Fruit fly (Drosophila melanogaster) whole organism, embryonic: ENCODE measurements around the gene Reepl1.

ENCODE experiments used
- CG10431 ChIP-seq: fragments of 200-800 bp; sonication (Bioruptor generic); optimal IDR thresholded peaks from 3 replicates; lab custom pipeline; 2018; ENCODE audit warnings: missing biosample characterization, mild to moderate bottlenecking, missing genetic modification characterization
- CG10959 ChIP-seq: fragments of 200-800 bp; sonication (Bioruptor generic); IDR thresholded peaks from 2 replicates; pipeline ENCODE4 v1.3.6; 2022; ENCODE audit warnings: missing biosample characterization, missing genetic modification characterization
- CG16815 ChIP-seq: fragments of 200-800 bp; sonication (Bioruptor generic); optimal IDR thresholded peaks from 3 replicates; lab custom pipeline; 2017; ENCODE audit warnings: missing biosample characterization, mild to moderate bottlenecking, missing genetic modification characterization
- CG1792 ChIP-seq: fragments of 200-800 bp; sonication (Bioruptor generic); optimal IDR thresholded peaks from 2 replicates; lab custom pipeline; 2016; ENCODE audit warnings: missing biosample characterization, missing genetic modification characterization
- CG34422 ChIP-seq: fragments of 200-800 bp; sonication (Bioruptor generic); IDR thresholded peaks from 3 replicates; pipeline ENCODE4 v1.3.6; 2022; ENCODE audit warnings: missing biosample characterization, missing genetic modification characterization
- CG3838 ChIP-seq: fragments of 200-800 bp; sonication (Bioruptor generic); optimal IDR thresholded peaks from 3 replicates; lab custom pipeline; 2016; ENCODE audit warnings: missing biosample characterization, missing genetic modification characterization
- CG4328 ChIP-seq: fragments of 200-800 bp; sonication (Bioruptor generic); optimal IDR thresholded peaks from 3 replicates; lab custom pipeline; 2017; ENCODE audit warnings: missing biosample characterization, missing genetic modification reagents, missing genetic modification characterization
- CG4424 ChIP-seq: fragments of 200-800 bp; sonication (Bioruptor generic); optimal IDR thresholded peaks from 3 replicates; lab custom pipeline; 2016; ENCODE audit warnings: missing biosample characterization, missing genetic modification characterization
- CG6654 ChIP-seq: fragments of 200-800 bp; sonication (Bioruptor generic); optimal IDR thresholded peaks from 2 replicates; lab custom pipeline; 2017; ENCODE audit warnings: missing biosample characterization, mild to moderate bottlenecking, missing genetic modification characterization
- CG6689 ChIP-seq: fragments of 200-800 bp; sonication (Bioruptor generic); IDR thresholded peaks from 2 replicates; pipeline ENCODE4 v1.3.6; 2022; ENCODE audit warnings: missing biosample characterization, missing genetic modification characterization
- CG6854 ChIP-seq: fragments of 200-800 bp; sonication (Bioruptor generic); optimal IDR thresholded peaks from 3 replicates; lab custom pipeline; 2017; ENCODE audit warnings: missing biosample characterization, mild to moderate bottlenecking, missing genetic modification characterization
- Hr3 ChIP-seq: fragments of 200-800 bp; sonication (Bioruptor generic); optimal IDR thresholded peaks from 3 replicates; lab custom pipeline; 2016; ENCODE audit warnings: missing biosample characterization, missing genetic modification characterization
- Hsf ChIP-seq: fragments of 200-800 bp; sonication (Bioruptor generic); optimal IDR thresholded peaks from 3 replicates; lab custom pipeline; 2016; ENCODE audit warnings: missing biosample characterization, missing genetic modification characterization
- Jarid2 ChIP-seq: fragments of 200-800 bp; sonication (Bioruptor generic); optimal IDR thresholded peaks from 3 replicates; lab custom pipeline; 2017; ENCODE audit warnings: mild to moderate bottlenecking, missing biosample characterization, missing genetic modification reagents, missing genetic modification characterization
- MESR4 ChIP-seq: fragments of 200-800 bp; sonication (Bioruptor generic); optimal IDR thresholded peaks from 2 replicates; lab custom pipeline; 2018; ENCODE audit warnings: missing biosample characterization, mild to moderate bottlenecking, missing genetic modification characterization, moderate library complexity
- Med ChIP-seq: fragments of 200-800 bp; sonication (Bioruptor generic); peaks from one replicate; lab custom pipeline; 2016; ENCODE audit warnings: missing biosample characterization, missing genetic modification characterization, mild to moderate bottlenecking, inconsistent platforms, moderate library complexity
- NC2α ChIP-seq: fragments of 200-800 bp; sonication (Bioruptor generic); optimal IDR thresholded peaks from 2 replicates; lab custom pipeline; 2016; ENCODE audit warnings: missing biosample characterization, missing genetic modification characterization
- NC2β ChIP-seq: fragments of 200-800 bp; sonication (Bioruptor generic); optimal IDR thresholded peaks from 2 replicates; lab custom pipeline; 2016; ENCODE audit warnings: missing biosample characterization, missing genetic modification characterization
- Optix ChIP-seq: fragments of 200-800 bp; sonication (Bioruptor generic); IDR thresholded peaks from 3 replicates; pipeline ENCODE4 v1.3.6; 2022; ENCODE audit warnings: missing biosample characterization, missing genetic modification characterization
- Rfx ChIP-seq: fragments of 200-800 bp; sonication (Bioruptor generic); IDR thresholded peaks from 2 replicates; pipeline ENCODE4 v1.3.6; 2022; ENCODE audit warnings: missing biosample characterization, missing genetic modification characterization
- ase ChIP-seq: fragments of 200-800 bp; sonication (Bioruptor generic); IDR thresholded peaks from 3 replicates; pipeline ENCODE4 v1.3.6; 2022; ENCODE audit warnings: missing biosample characterization, missing genetic modification characterization
- cg ChIP-seq: fragments of 200-800 bp; sonication (Bioruptor generic); optimal IDR thresholded peaks from 3 replicates; lab custom pipeline; 2019; ENCODE audit warnings: missing biosample characterization, mild to moderate bottlenecking, missing genetic modification characterization, moderate library complexity
- chinmo ChIP-seq: fragments of 200-800 bp; sonication (Bioruptor generic); IDR thresholded peaks from 4 replicates; pipeline ENCODE4 v1.3.6; 2022; ENCODE audit warnings: missing biosample characterization, missing genetic modification characterization; ENCODE audit not compliant: partially characterized antibody
- emc ChIP-seq: fragments of 200-800 bp; sonication (Bioruptor generic); optimal IDR thresholded peaks from 2 replicates; lab custom pipeline; 2016; ENCODE audit warnings: missing biosample characterization, missing genetic modification characterization
- ftz-f1 ChIP-seq: fragments of 200-800 bp; sonication (Bioruptor generic); optimal IDR thresholded peaks from 2 replicates; lab custom pipeline; 2016; ENCODE audit warnings: missing biosample characterization, missing genetic modification characterization
- gce ChIP-seq: fragments of 200-800 bp; sonication (Bioruptor generic); IDR thresholded peaks from 3 replicates; pipeline ENCODE4 v1.3.6; 2022; ENCODE audit warnings: missing biosample characterization, missing genetic modification characterization
- hth ChIP-seq: fragments of >200 bp; optimal IDR thresholded peaks from 2 replicates; lab custom pipeline; 2017; ENCODE audit warnings: inconsistent platforms
- insv ChIP-seq, 2 experiments: fragments of 200-800 bp; sonication (Bioruptor generic); optimal IDR thresholded peaks; 3 replicates each; lab custom pipeline; 2016 to 2018; ENCODE audit warnings: missing biosample characterization in 2 of 2, missing genetic modification characterization in 2 of 2
- mam ChIP-seq: fragments of 200-800 bp; sonication (Bioruptor generic); optimal IDR thresholded peaks from 3 replicates; lab custom pipeline; 2016; ENCODE audit warnings: missing biosample characterization, missing genetic modification characterization
- nau ChIP-seq: fragments of 200-800 bp; sonication (Bioruptor generic); optimal IDR thresholded peaks from 3 replicates; lab custom pipeline; 2017; ENCODE audit warnings: missing biosample characterization, mild to moderate bottlenecking, missing genetic modification characterization, missing genetic modification reagents
- nmo ChIP-seq: fragments of 200-800 bp; sonication (Bioruptor generic); optimal IDR thresholded peaks from 2 replicates; lab custom pipeline; 2018; ENCODE audit warnings: missing biosample characterization, mild to moderate bottlenecking, missing genetic modification characterization, moderate library complexity
- nom ChIP-seq: fragments of 200-800 bp; sonication (Bioruptor generic); optimal IDR thresholded peaks from 2 replicates; lab custom pipeline; 2017; ENCODE audit warnings: missing biosample characterization, missing genetic modification characterization, mild to moderate bottlenecking, moderate library complexity, missing genetic modification reagents
- pho ChIP-seq: fragments of 200-800 bp; sonication (Bioruptor generic); optimal IDR thresholded peaks from 2 replicates; lab custom pipeline; 2016; ENCODE audit warnings: missing biosample characterization, missing genetic modification characterization
- pum ChIP-seq: fragments of 200-800 bp; sonication (Bioruptor generic); optimal IDR thresholded peaks from 2 replicates; lab custom pipeline; 2016; ENCODE audit warnings: missing biosample characterization, missing genetic modification characterization
- pzg ChIP-seq: fragments of 200-800 bp; sonication (Bioruptor generic); optimal IDR thresholded peaks from 3 replicates; lab custom pipeline; 2018; ENCODE audit warnings: missing biosample characterization, mild to moderate bottlenecking, missing genetic modification characterization, moderate library complexity
- sens ChIP-seq: fragments of 200-800 bp; sonication (Bioruptor generic); peaks from one replicate; lab custom pipeline; 2016; ENCODE audit warnings: missing biosample characterization, missing genetic modification characterization
- sna ChIP-seq: fragments of 200-800 bp; sonication (Bioruptor generic); IDR thresholded peaks from 2 replicates; pipeline ENCODE4 v1.3.6; 2022; ENCODE audit warnings: missing biosample characterization, missing genetic modification characterization; ENCODE audit not compliant: partially characterized antibody
- vvl ChIP-seq: fragments of 200-800 bp; sonication (Bioruptor generic); IDR thresholded peaks from 2 replicates; pipeline ENCODE4 v1.3.6; 2022; ENCODE audit warnings: missing biosample characterization, missing genetic modification characterization

The Reepl1 gene

dm6 chrX:11601408-11601807, 28.9 kb downstream of the Reepl1 start (continued):
- TF ChIP-seq chinmo (GFP tag; lab: Robert Waterston, UW), result 0 out of 4 replicates have a peak, but pooled peaks have one; percentile 23
- no peak for TF ChIP-seq CG6689 (GFP tag; lab: Robert Waterston, UW)
- TF ChIP-seq pum, result no peak

DNA sequence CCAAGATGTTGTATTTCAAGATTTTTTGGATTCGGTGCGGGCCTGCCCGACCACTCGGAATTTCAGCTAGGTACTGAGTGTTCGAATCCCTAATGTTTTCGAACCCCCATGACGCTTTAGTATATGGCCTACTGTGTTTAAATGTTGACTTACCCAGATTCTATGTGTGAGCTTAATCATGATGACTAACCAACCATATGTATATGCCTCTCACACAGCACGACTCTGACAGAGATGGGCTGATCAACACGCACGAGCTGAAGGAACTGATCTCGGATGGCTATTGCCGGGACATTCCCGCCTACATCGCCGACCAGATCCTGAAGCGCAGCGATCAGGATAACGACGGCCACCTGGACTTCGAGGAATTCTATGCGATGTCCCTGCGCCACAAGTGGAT, 31.6 kb downstream of the Reepl1 start, which contains the start of gene CG2533:
CG2533 (minus strand) TSS at position 101 of the 400 bp plus-strand sequence.
- TF ChIP-seq CG1792 (GFP tag; lab: Kevin White, UChicago) (no peak), NC2α (GFP tag; lab: Kevin White, UChicago) (no peak), pzg (GFP tag; lab: Kevin White, UChicago) (no peak), Rfx (no peak), gce (GFP tag; lab: Robert Waterston, UW) (no peak), nau (GFP tag; lab: Kevin White, UChicago) (no peak), CG10959 (GFP tag; lab: Robert Waterston, UW) (no peak), hth (no peak), mam (GFP tag; lab: Kevin White, UChicago) (no peak), ase (GFP tag; lab: Robert Waterston, UW) (no peak), Optix (no peak), CG3838 (GFP tag; lab: Kevin White, UChicago) (no peak), NC2β (GFP tag; lab: Kevin White, UChicago) (no peak), nmo (GFP tag; lab: Kevin White, UChicago) (no peak), emc (GFP tag; lab: Kevin White, UChicago) (no peak), CG6654 (GFP tag; lab: Kevin White, UChicago) (no peak), pho (GFP tag; lab: Kevin White, UChicago) (no peak), Hr3 (no peak), vvl (GFP tag; lab: Robert Waterston, UW) (no peak)

DNA sequence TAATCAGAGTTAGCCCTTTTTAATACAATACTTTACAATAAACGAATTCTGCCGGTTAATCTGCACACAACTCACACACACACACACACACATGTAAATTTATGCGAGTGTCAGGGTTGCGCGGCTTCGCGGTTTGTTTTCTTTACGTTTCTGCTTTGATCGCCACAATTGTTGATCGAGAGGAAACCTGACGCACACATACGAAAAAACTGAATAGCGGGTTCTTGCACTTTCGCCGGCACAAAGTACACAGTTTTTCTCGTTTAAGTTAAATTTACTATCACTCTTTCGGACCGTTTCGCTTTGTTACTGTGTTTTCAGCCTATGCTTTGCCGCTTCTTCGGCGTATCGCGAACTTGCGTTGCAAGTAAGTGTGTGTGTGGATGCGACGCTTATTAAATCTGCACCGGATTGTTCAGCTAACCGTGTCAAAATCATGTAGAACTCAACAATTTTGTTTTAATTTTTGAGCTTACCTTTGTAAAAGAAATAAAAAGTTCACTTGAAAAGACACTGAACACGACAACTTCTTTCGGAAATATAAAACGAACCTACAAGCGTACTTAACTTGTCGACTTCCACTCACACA, 38.6 kb downstream of the Reepl1 start:
- TF ChIP-seq CG4424 (GFP tag; lab: Kevin White, UChicago) (no peak), CG6854 (GFP tag; lab: Kevin White, UChicago) (peak; percentile 12), nom (GFP tag; lab: Kevin White, UChicago) (peak; percentile 62), MESR4 (peak; percentile 11), Hsf (GFP tag; lab: Kevin White, UChicago) (no peak), cg (peak; percentile 80), Jarid2 (GFP tag; lab: Kevin White, UChicago) (peak; percentile 22), CG16815 (GFP tag; lab: Kevin White, UChicago) (no peak), insv (GFP tag; optimal IDR thresholded peaks at IDR 0.05; lab: Kevin White, UChicago) (no peak), ftz-f1 (GFP tag; lab: Kevin White, UChicago) (peak; percentile 32), Med (GFP tag; lab: Kevin White, UChicago) (peak; percentile 70), CG34422 (GFP tag; lab: Robert Waterston, UW) (0 out of 3 replicates have a peak, but pooled peaks have one; percentile 47), CG4328 (no peak), sens (GFP tag; lab: Kevin White, UChicago) (peak; percentile 7), sna (GFP tag; lab: Robert Waterston, UW) (0 out of 2 replicates have a peak, but pooled peaks have one; percentile 6), CG10431 (GFP tag; lab: Kevin White, UChicago) (no peak)
